Worm (Caenorhabditis elegans): ENCODE measurements around the gene F55C12.19.

DNA sequence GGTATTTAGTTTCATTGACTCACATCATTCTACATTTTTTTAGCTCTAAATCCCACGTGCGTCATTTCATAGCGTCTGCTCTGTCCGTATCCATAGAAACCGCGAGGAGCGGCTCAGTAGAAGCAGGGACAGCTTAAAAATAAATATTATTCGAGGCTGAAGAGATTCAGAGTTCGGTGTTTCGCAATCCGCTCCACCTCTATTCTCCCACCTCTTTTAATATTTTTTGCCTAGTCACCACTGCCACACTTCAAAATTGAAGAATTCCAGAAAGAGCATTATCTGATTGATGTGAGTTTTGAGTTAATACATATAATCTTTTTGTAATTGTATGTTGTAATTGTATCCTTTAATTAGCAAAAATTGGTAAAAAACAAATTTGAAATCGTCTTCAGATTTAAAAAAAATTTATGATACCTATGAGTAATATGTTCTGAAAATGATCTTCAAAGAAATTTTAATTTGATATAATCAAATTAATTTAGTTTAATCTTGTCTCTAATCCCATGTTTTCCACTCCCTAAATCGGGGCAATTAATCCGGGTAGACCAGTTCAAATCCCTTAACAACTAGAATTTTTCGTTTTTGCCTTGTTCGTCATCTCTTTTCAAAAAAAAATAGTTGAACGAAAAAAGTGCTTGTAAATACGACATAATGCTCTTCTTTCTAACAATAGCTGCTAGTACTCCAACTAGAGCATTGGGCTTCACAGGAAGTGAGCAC is 23.6 kb downstream of the F55C12.19 start:
- TF ChIP-seq ama-1 (optimal IDR thresholded peaks at IDR 0.05): no peak
- no peak for TF ChIP-seq flt-1 (GFP tag; IDR thresholded peaks at IDR 0.05)
- TF ChIP-seq hmg-4 (GFP tag; optimal IDR thresholded peaks at IDR 0.05): no peak
- TF ChIP-seq F13C5.2 (tag; optimal IDR thresholded peaks at IDR 0.05): no peak
- no peak for TF ChIP-seq scrt-1 (GFP tag; IDR thresholded peaks at IDR 0.05)

Measured in whole organism, early embryonic.